Fruit fly (Drosophila melanogaster): ENCODE results near the gene ND-PDSW.

DNA sequence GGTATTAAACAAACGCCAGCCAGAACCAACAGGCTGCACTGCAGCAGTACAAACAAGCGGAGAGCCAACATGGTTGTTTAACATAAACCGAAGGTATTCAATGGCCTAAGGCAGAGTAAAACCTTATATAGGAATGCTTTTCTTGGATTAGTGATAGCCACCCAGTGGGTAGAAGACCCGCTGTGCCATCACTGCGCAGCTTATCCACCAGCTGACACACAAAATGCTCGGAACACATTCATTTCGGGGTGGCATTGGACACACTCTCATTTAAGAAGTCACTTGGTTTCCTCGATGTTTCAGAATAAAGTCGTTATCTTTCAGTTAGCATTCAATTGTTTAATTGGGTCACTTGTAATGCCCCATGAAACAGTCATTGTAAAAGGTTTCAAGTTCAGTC is 44.0 kb downstream of the ND-PDSW start, which contains the start of gene CG31954:
- TF ChIP-seq CG14655 (GFP tag; optimal IDR thresholded peaks at IDR 0.05) (no peak), Pif1A (GFP tag; optimal IDR thresholded peaks at IDR 0.05) (no peak), Ets98B (GFP tag; IDR thresholded peaks at IDR 0.05) (no peak), CG9948 (tag; optimal IDR thresholded peaks at IDR 0.05) (no peak), CG13204 (GFP tag; optimal IDR thresholded peaks at IDR 0.05) (no peak), rn (GFP tag; IDR thresholded peaks at IDR 0.05) (no peak), EcR (GFP tag; optimal IDR thresholded peaks at IDR 0.05) (no peak), CG17806 (tag; optimal IDR thresholded peaks at IDR 0.05) (no peak), CG8159 (tag; optimal IDR thresholded peaks at IDR 0.05) (no peak)

All from whole organism, pupa.